Fruit fly (Drosophila melanogaster): ENCODE results near the gene side-VII.

side-VII gene

dm6 chr3R:9767620-9768592 is 28.1 kb upstream of the side-VII start, which contains the start of gene Naa80 (continued):
- no peak for TF ChIP-seq svp (GFP tag)
- TF ChIP-seq Eip78C (GFP tag), result peak; percentile 89
- TF ChIP-seq Lpt (GFP tag; optimal IDR thresholded peaks at IDR 0.05), result peak; percentile 35
- no peak for TF ChIP-seq Met (GFP tag; optimal IDR thresholded peaks at IDR 0.05)
- TF ChIP-seq OdsH (GFP tag; optimal IDR thresholded peaks at IDR 0.05), result peak; percentile 42
- TF ChIP-seq esn (GFP tag; optimal IDR thresholded peaks at IDR 0.05), result peak; percentile 68
- TF ChIP-seq CG7368 (GFP tag; optimal IDR thresholded peaks at IDR 0.05), result peak; percentile 57
- peak; percentile 59 for TF ChIP-seq CG6792 (GFP tag; optimal IDR thresholded peaks at IDR 0.05)
- TF ChIP-seq CG6808 (GFP tag; optimal IDR thresholded peaks at IDR 0.05), result peak; percentile 57
- TF ChIP-seq CG3919 (GFP tag; optimal IDR thresholded peaks at IDR 0.05), result peak; percentile 71
- peak; percentile 47 to 65 for TF ChIP-seq ss (GFP tag; optimal IDR thresholded peaks at IDR 0.05)
- no peak for TF ChIP-seq Hr38 (GFP tag; optimal IDR thresholded peaks at IDR 0.05)
- TF ChIP-seq CG11762 (GFP tag; optimal IDR thresholded peaks at IDR 0.05; ENCODE audit: insufficient read depth), result no peak
- peak; percentile 8 for TF ChIP-seq CG8319 (GFP tag; optimal IDR thresholded peaks at IDR 0.05)
- peak in 1 of 2 experiments; percentile 56 for TF ChIP-seq salr (GFP tag; optimal IDR thresholded peaks at IDR 0.05)
- TF ChIP-seq Smox (GFP tag; optimal IDR thresholded peaks at IDR 0.05), result no peak
- no peak for TF ChIP-seq CG16779 (tag; optimal IDR thresholded peaks at IDR 0.05)
- no peak for TF ChIP-seq Sox102F (GFP tag; optimal IDR thresholded peaks at IDR 0.05)
- TF ChIP-seq CG11902 (GFP tag; optimal IDR thresholded peaks at IDR 0.05), result peak; percentile 32
- TF ChIP-seq achi (GFP tag; optimal IDR thresholded peaks at IDR 0.05), result peak; percentile 48
- peak; percentile 83 for TF ChIP-seq Sox14 (GFP tag; optimal IDR thresholded peaks at IDR 0.05)
- TF ChIP-seq Eip75B (GFP tag; optimal IDR thresholded peaks at IDR 0.05), result peak; percentile 64
- TF ChIP-seq vri (GFP tag; optimal IDR thresholded peaks at IDR 0.05), result peak; percentile 60
- peak; percentile 54 for TF ChIP-seq CG10669 (GFP tag; optimal IDR thresholded peaks at IDR 0.05)

DNA sequence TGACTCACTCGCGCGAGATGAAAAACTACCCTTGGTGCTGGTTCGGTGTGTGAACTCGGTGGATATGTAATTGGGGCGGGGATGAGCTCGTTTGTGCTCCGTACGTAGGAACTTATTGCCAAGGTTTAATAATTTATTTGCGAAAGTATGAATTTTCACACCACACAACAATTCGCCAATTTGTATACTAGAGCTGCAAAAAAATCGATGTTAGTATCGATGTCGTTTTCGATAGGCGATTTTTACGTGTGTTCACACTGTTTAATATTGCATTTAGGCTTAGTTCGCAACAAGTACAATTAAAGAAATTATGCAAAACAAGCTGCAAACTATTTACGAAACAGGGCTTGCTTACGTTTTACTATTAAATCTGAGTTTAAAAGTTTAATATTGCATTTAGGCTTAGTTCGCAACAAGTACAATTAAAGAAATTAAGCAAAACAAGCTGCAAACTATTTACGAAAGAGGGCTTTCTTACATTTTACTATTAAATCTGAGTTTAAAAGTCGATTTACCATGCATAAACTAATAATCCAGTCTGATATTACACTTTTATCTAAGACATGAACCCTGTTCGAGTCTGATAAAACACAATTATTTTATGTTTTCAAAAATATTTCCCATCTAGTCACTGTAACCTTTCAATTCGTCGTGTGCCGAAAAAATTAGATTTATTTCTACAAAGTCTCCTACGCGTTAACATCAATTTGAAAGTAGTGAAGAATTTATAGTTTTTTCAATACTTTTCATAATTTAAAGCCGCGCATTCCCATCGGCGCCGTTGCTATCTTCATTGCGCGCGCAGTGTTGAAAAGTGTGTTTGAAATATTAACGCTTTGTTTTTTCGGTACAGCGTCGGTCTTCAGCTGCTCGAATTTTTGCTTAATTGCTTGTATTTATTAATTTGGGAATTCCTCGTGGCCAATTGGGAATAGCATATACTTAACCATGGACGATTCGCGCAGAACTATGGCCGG is 23.5 kb upstream of the side-VII start, which contains the start of the genes Snap24 and CG8478:
Snap24 (minus strand) TSS at position 196 of the 977 bp plus-strand sequence.
CG8478 (plus strand) TSS at position 696 of the 977 bp plus-strand sequence.
- TF ChIP-seq CG34406 (GFP tag; optimal IDR thresholded peaks at IDR 0.05), result no peak
- peak; percentile 61 for TF ChIP-seq Eip78C (GFP tag)
- TF ChIP-seq Gug (GFP tag; IDR thresholded peaks at IDR 0.05), result no peak
- no peak for TF ChIP-seq CG8319 (GFP tag; optimal IDR thresholded peaks at IDR 0.05)
- TF ChIP-seq CG16779 (tag; optimal IDR thresholded peaks at IDR 0.05), result no peak
- no peak for TF ChIP-seq fd59A (GFP tag; optimal IDR thresholded peaks at IDR 0.05)
- TF ChIP-seq acj6 (GFP tag; optimal IDR thresholded peaks at IDR 0.05), result no peak
- no peak for TF ChIP-seq Sox15 (GFP tag; optimal IDR thresholded peaks at IDR 0.05)
- no peak for TF ChIP-seq Ets21C (GFP tag; optimal IDR thresholded peaks at IDR 0.05)
- no peak for TF ChIP-seq Sox102F (GFP tag; optimal IDR thresholded peaks at IDR 0.05)
- peak; percentile 13 for TF ChIP-seq CG3032 (tag; optimal IDR thresholded peaks at IDR 0.05)
- TF ChIP-seq CG6808 (GFP tag; optimal IDR thresholded peaks at IDR 0.05), result no peak
- TF ChIP-seq CG6854 (GFP tag; optimal IDR thresholded peaks at IDR 0.05), result no peak
- no peak for TF ChIP-seq Hr4 (GFP tag; optimal IDR thresholded peaks at IDR 0.05)
- no peak for TF ChIP-seq CG4318 (GFP tag; optimal IDR thresholded peaks at IDR 0.05)
- TF ChIP-seq Sox14 (GFP tag; optimal IDR thresholded peaks at IDR 0.05), result no peak
- TF ChIP-seq CG6163 (GFP tag; IDR thresholded peaks at IDR 0.05), result no peak
- TF ChIP-seq cyc (GFP tag; optimal IDR thresholded peaks at IDR 0.05), result no peak
- TF ChIP-seq topi (GFP tag; optimal IDR thresholded peaks at IDR 0.05), result peak; percentile 44
